Worm (Caenorhabditis elegans): ENCODE data around the gene C16H3.3.

- TF ChIP-seq sma-3 (GFP tag; optimal IDR thresholded peaks at IDR 0.05) (peak; percentile 22), lin-13 (GFP tag; optimal IDR thresholded peaks at IDR 0.05) (no peak), unc-62 (GFP tag; optimal IDR thresholded peaks at IDR 0.05) (no peak), aly-2 (tag; optimal IDR thresholded peaks at IDR 0.05) (no peak), ceh-82 (tag; optimal IDR thresholded peaks at IDR 0.05) (no peak), nhr-11 (tag; optimal IDR thresholded peaks at IDR 0.05) (no peak), ztf-11 (tag; optimal IDR thresholded peaks at IDR 0.05) (no peak), snpc-4 (tag; optimal IDR thresholded peaks at IDR 0.05) (no peak), R02D3.7 (tag; optimal IDR thresholded peaks at IDR 0.05) (no peak)
These were observed 34.0 kb upstream of the C16H3.3 start for ce11 chrX:17643812-17644211.
